Worm (Caenorhabditis elegans): ENCODE data around the gene Y71H2AM.6.

Gene Y71H2AM.6

ce11 chrIII:2785840-2786239, 5.0 kb downstream of the Y71H2AM.6 start, which contains the start of gene Y71H2AM.20:
Y71H2AM.20 (minus strand) TSS chrIII:2785948.
- TF ChIP-seq dao-5 (tag; optimal IDR thresholded peaks at IDR 0.05) (no peak), W03F9.2 (tag; optimal IDR thresholded peaks at IDR 0.05) (peak; percentile 99), him-1 (tag; optimal IDR thresholded peaks at IDR 0.05) (peak; percentile 37)

DNA sequence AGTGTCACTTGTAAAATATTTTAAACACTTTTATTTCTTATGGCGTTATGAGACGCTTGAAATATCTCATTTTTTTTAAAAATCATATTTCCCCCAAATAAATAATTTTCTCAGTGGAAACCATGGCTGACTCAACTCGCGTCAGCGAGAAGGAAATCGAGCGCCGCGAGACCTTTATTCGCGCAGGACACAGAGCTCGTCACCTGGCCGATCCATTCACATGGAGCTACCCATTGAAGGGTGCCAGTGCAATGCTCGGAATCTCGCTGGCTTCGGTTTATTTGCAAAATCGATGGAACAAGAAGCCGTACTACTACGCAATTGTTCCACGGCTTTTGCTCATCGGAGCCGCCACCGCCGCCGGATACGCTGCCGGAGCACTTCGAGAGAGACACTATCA, 5.9 kb downstream of the Y71H2AM.6 start, which contains the start of gene nduc-2:
Gene nduc-2 (plus strand): TSS at position 113 of the 400 bp plus-strand sequence.
- TF ChIP-seq dao-5 (tag; optimal IDR thresholded peaks at IDR 0.05), result no peak
- no peak for TF ChIP-seq him-1 (tag; optimal IDR thresholded peaks at IDR 0.05)
- TF ChIP-seq W03F9.2 (tag; optimal IDR thresholded peaks at IDR 0.05), result no peak

DNA sequence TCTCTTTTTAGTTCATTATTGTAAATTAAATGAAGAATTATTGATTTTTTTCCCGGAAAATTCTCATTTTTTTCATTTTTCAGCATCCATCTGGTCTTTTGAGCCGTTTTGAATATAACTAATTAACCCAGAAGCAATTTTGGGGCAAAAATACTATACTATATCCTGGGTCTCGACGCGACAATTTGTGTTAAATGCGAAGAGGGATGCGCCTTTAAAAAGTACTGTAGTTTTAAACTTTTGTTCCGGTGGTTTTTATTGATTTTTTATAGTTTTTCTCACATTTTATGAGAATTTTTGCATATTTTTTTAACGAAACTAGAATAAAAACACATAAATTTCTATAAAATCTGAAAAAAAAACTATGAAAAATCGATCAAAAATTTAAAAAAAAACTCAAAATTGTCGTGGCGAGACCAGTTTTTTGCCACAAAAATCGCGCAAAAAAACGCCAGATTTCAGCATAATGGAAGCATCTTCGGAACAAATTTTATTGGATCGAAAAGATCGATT, 7.2 kb downstream of the Y71H2AM.6 start, which contains the start of gene tbcc-1:
Gene tbcc-1 (plus strand): TSS at position 463 of the 513 bp plus-strand sequence.
- TF ChIP-seq him-1 (tag; optimal IDR thresholded peaks at IDR 0.05) (no peak), W03F9.2 (tag; optimal IDR thresholded peaks at IDR 0.05) (no peak), dao-5 (tag; optimal IDR thresholded peaks at IDR 0.05) (no peak)

ce11 chrIII:2794057-2794456, 13.2 kb downstream of the Y71H2AM.6 start:
- no peak for TF ChIP-seq W03F9.2 (tag; optimal IDR thresholded peaks at IDR 0.05)
- TF ChIP-seq him-1 (tag; optimal IDR thresholded peaks at IDR 0.05), result no peak
- TF ChIP-seq dao-5 (tag; optimal IDR thresholded peaks at IDR 0.05), result no peak

DNA sequence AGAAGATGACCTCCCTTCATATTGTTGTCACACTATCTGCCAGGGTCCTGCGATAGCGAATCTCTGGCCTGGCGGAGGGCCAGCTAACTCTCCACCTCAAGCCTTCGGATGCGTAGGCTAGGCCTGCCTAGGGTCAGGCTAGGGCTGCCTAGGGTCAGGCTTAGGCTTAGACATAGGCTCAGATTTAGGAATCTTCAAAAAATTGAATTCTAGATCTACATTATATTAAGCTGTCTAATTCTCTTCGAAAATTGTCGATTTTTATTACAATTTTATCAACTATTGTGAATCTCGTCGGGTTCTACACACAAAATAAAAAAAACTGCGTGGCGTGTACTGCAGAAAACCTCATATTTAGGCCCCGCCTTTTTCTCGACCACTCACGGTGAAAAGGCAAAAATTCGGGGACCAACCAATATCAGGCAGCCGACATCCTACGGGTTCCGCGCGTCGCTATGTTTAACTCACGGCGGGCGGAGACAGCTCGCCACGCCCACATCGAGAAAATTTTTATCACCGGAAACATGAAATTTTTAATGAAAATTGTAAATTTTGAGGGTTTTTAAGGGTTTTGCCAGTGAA, 14.7 kb downstream of the Y71H2AM.6 start:
- no peak for TF ChIP-seq dao-5 (tag; optimal IDR thresholded peaks at IDR 0.05)

DNA sequence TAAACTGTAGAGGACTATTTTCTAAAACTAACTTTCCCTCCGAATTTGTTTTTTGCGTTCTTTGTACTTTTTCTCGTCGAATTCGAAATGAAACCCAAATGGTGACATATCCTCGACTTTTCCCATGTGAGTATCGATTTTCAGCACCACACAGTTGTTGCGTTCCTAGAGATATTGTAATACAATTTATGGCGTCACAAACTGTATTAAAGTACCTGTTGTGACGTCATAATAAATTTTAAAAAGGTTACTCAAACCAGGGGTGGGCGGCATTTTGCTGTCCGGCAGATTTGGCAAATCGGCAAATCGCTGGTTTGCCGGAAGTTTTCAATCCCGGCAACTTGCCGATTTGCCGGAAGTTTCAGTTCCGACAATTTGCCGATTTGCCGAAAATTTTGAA, 19.9 kb downstream of the Y71H2AM.6 start:
- no peak for TF ChIP-seq him-1 (tag; optimal IDR thresholded peaks at IDR 0.05)
- no peak for TF ChIP-seq W03F9.2 (tag; optimal IDR thresholded peaks at IDR 0.05)
- TF ChIP-seq dao-5 (tag; optimal IDR thresholded peaks at IDR 0.05), result no peak

DNA sequence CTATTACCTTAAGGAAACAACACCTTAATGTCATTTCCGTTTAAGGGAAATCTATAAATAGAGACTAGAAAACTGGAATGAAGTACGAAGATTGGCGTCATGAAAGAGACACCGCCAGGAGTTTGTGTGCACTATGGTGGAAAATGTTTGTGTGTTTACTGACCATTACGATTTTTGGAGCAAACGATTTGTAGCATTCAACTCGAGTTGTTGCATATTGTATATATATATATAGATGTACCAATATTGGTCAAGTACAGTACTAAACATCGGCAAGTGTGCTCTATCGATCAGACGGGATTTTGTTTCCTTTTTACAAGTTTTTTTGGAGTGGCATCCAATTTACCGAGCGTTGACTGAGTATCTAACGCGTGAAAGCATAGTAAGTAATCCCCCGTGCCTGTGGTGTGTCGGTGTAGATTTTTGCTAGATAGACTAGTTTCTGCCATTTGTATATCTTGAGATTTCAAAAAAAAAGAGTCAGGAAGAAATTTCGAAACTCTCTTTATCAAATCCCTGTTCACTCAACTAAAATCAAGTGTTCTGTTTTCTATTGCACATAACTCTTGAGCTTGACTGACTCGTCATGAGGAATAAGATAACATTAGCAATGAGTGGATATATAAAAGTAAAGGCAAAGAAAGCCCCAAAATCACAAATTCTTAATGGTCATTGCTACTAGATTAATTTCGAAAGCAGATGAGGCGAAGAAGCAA, 21.1 kb downstream of the Y71H2AM.6 start, which contains the start of the genes twk-45 and Y71H2AM.25:
Gene twk-45 (minus strand): TSS at position 101 of the 716 bp plus-strand sequence.
Gene Y71H2AM.25 (plus strand): TSS at position 666 of the 716 bp plus-strand sequence.
- TF ChIP-seq dao-5 (tag; optimal IDR thresholded peaks at IDR 0.05), result no peak
- TF ChIP-seq W03F9.2 (tag; optimal IDR thresholded peaks at IDR 0.05), result no peak
- no peak for TF ChIP-seq him-1 (tag; optimal IDR thresholded peaks at IDR 0.05)

DNA sequence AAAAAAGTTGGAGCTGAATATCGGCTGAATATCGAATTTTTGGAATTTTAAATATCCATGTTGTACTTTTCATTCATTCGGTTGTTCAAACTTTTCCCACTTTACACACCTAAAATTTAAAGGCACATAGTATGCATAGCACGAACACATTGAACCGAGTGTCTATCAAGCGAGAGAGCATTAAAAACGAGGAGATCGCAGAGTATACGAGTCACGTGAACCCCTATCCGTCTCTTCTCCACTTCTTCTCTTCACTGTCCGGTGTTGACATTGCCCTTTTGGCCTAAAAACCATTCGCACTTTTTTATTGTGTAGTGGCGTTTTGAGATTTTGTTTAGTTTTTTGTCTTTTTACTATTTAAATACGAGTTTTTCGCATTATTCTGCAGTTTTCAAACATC, 23.6 kb downstream of the Y71H2AM.6 start:
- TF ChIP-seq W03F9.2 (tag; optimal IDR thresholded peaks at IDR 0.05) (peak; percentile 47), him-1 (tag; optimal IDR thresholded peaks at IDR 0.05) (no peak), dao-5 (tag; optimal IDR thresholded peaks at IDR 0.05) (no peak)

DNA sequence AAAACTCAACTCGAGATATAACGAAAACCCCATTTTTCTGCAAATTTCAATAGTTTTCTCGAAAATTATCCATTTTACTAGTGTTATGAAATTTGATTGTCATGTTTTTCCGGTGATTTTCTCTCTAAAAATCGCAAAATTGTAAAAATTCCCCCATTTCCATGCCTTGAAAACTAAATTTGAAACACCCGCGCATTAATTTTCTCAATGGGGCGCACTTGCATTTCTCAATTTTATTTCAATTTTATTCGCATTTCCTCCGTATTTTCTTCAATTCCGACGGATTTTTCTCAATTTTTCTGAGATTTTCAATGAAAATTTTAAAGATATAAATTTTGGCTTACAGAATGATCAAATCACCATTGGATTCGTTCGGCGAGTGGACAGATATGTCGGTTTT, 24.2 kb downstream of the Y71H2AM.6 start, which contains the start of gene Y71H2AM.3:
Gene Y71H2AM.3 (plus strand): TSS at position 347 of the 400 bp plus-strand sequence.
- TF ChIP-seq W03F9.2 (tag; optimal IDR thresholded peaks at IDR 0.05) (no peak), dao-5 (tag; optimal IDR thresholded peaks at IDR 0.05) (no peak), him-1 (tag; optimal IDR thresholded peaks at IDR 0.05) (no peak)

DNA sequence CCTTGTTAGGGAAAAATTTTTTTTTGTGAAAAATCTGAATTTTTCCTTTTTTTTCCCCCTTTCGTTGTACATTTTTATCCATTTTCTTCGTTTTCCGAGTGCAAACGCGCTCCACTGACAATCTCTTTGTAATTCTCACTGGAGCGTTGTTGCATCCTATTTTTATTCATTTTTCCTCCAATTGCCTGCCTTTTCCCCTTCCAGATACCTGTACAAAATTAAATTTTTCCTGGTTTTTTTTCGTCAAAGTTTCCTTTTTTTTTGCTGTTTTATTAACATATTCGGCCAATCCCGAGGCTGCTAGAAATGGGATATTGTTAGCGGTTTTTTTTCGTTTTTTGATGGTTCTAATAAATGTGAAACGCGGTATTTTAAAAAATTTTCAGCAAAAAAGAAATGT, 30.6 kb downstream of the Y71H2AM.6 start:
- TF ChIP-seq W03F9.2 (tag; optimal IDR thresholded peaks at IDR 0.05) (no peak), him-1 (tag; optimal IDR thresholded peaks at IDR 0.05) (no peak), dao-5 (tag; optimal IDR thresholded peaks at IDR 0.05) (no peak)

DNA sequence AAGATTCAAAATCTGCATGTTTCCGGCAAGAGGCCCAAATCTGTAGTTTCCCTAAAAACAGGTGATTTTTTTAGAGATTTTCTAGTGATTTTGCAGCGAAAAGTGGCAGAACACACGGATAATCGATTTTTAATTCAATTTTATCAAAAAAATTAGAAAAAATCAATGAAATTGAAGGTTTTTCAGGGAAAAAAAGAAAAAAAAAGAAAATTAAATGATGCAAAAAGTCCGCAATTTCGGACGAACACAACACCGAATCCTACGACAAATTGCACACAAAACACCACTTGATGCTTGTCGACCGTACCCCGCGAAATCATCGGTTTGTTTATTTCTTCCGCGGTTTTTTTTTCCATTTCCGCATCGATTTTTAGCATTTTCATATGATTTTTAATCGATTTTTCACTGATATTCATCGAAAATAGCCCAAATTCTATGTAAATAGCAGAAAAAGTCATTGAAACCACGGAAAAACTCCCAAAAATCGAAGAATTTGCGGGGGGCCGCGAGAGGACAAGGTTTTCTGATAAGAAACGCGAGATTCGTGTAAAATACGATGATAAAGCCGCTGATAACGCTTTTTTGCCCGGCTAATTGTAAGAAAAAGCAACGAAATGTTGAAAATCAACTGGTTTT, 34.2 kb downstream of the Y71H2AM.6 start, which contains the start of gene tufm-1:
Gene tufm-1 (minus strand): TSS at position 51 of the 636 bp plus-strand sequence.
- TF ChIP-seq W03F9.2 (tag; optimal IDR thresholded peaks at IDR 0.05) (peak; percentile 77), dao-5 (tag; optimal IDR thresholded peaks at IDR 0.05) (no peak)

ce11 chrIII:2816205-2816923, 35.5 kb downstream of the Y71H2AM.6 start:
- TF ChIP-seq dao-5 (tag; optimal IDR thresholded peaks at IDR 0.05), result no peak

- no peak for TF ChIP-seq dao-5 (tag; optimal IDR thresholded peaks at IDR 0.05)
- no peak for TF ChIP-seq W03F9.2 (tag; optimal IDR thresholded peaks at IDR 0.05)
- no peak for TF ChIP-seq him-1 (tag; optimal IDR thresholded peaks at IDR 0.05)
Observed at ce11 chrIII:2817847-2818246, 37.0 kb downstream of the Y71H2AM.6 start.
